Fruit fly (Drosophila melanogaster) whole organism, embryonic: ENCODE results near the gene CG4955.
A peak's percentile ranks its signal among the peaks of the same experiment; 100 is the strongest.

Source experiments
- Aef1 ChIP-seq: fragments of 200-800 bp; sonication (Bioruptor generic); IDR thresholded peaks from 3 replicates; pipeline ENCODE4 v1.3.6; 2022; ENCODE audit warnings: missing biosample characterization, missing genetic modification characterization
- BEAF-32 ChIP-seq: fragments of 200-800 bp; sonication (Bioruptor generic); optimal IDR thresholded peaks from 3 replicates; lab custom pipeline; 2017; ENCODE audit warnings: missing biosample characterization, missing genetic modification characterization, mild to moderate bottlenecking, moderate library complexity, missing genetic modification reagents
- BtbVII ChIP-seq: fragments of 200-800 bp; sonication (Bioruptor generic); optimal IDR thresholded peaks from 3 replicates; lab custom pipeline; 2017; ENCODE audit warnings: missing biosample characterization, mild to moderate bottlenecking, missing genetic modification characterization
- CG10274 ChIP-seq: fragments of 200-800 bp; sonication (Bioruptor generic); optimal IDR thresholded peaks from 3 replicates; lab custom pipeline; 2017; ENCODE audit warnings: missing biosample characterization, mild to moderate bottlenecking, missing genetic modification characterization
- CG10543 ChIP-seq: fragments of 200-800 bp; sonication (Bioruptor generic); optimal IDR thresholded peaks from 3 replicates; lab custom pipeline; 2017; ENCODE audit warnings: missing biosample characterization, mild to moderate bottlenecking, missing genetic modification characterization, moderate library complexity
- CG11398 ChIP-seq: fragments of 200-800 bp; sonication (Bioruptor generic); optimal IDR thresholded peaks from 2 replicates; lab custom pipeline; 2016; ENCODE audit warnings: missing biosample characterization, missing genetic modification characterization
- CG11723 ChIP-seq: fragments of 200-800 bp; sonication (Bioruptor generic); optimal IDR thresholded peaks from 2 replicates; lab custom pipeline; 2017; ENCODE audit warnings: missing biosample characterization, mild to moderate bottlenecking, missing genetic modification characterization
- CG12659 ChIP-seq: fragments of 200-800 bp; sonication (Bioruptor generic); optimal IDR thresholded peaks from 3 replicates; lab custom pipeline; 2017; ENCODE audit warnings: mild to moderate bottlenecking, missing biosample characterization, missing genetic modification reagents, missing genetic modification characterization
- CG12942 ChIP-seq: fragments of 200-800 bp; sonication (Bioruptor generic); optimal IDR thresholded peaks from 3 replicates; lab custom pipeline; 2016; ENCODE audit warnings: missing biosample characterization, missing genetic modification characterization
- CG13296 ChIP-seq: fragments of 200-800 bp; sonication (Bioruptor generic); optimal IDR thresholded peaks from 3 replicates; lab custom pipeline; 2018; ENCODE audit warnings: missing biosample characterization, mild to moderate bottlenecking, missing genetic modification characterization
- CG14667 ChIP-seq: fragments of 200-800 bp; sonication (Bioruptor generic); IDR thresholded peaks from 2 replicates; pipeline ENCODE4 v1.3.6; 2022; ENCODE audit warnings: missing biosample characterization, missing genetic modification characterization
- CG14710 ChIP-seq: fragments of 200-800 bp; sonication (Bioruptor generic); optimal IDR thresholded peaks from 3 replicates; lab custom pipeline; 2019; ENCODE audit warnings: missing biosample characterization, mild to moderate bottlenecking, missing genetic modification characterization, moderate library complexity
- CG17186 ChIP-seq: fragments of 200-800 bp; sonication (Bioruptor generic); optimal IDR thresholded peaks from 3 replicates; lab custom pipeline; 2017; ENCODE audit warnings: missing biosample characterization, missing genetic modification reagents, missing genetic modification characterization
- CG18619 ChIP-seq: fragments of 200-800 bp; sonication (Bioruptor generic); optimal IDR thresholded peaks from 3 replicates; lab custom pipeline; 2017; ENCODE audit warnings: missing biosample characterization, mild to moderate bottlenecking, missing genetic modification characterization
- CG2116 ChIP-seq: fragments of 200-800 bp; sonication (Bioruptor generic); optimal IDR thresholded peaks from 3 replicates; lab custom pipeline; 2018; ENCODE audit warnings: missing biosample characterization, mild to moderate bottlenecking, missing genetic modification characterization
- CG3407 ChIP-seq: fragments of 200-800 bp; sonication (Bioruptor generic); optimal IDR thresholded peaks from 2 replicates; lab custom pipeline; 2018; ENCODE audit warnings: missing biosample characterization, mild to moderate bottlenecking, missing genetic modification characterization
- CG3995 ChIP-seq: fragments of 200-800 bp; sonication (Bioruptor generic); optimal IDR thresholded peaks from 3 replicates; lab custom pipeline; 2016; ENCODE audit warnings: missing biosample characterization, missing genetic modification characterization
- CG6175 ChIP-seq: fragments of 200-800 bp; sonication (Bioruptor generic); IDR thresholded peaks from 3 replicates; pipeline ENCODE4 v1.3.6; 2022; ENCODE audit warnings: missing biosample characterization, missing genetic modification characterization
- CG7839 ChIP-seq: fragments of 200-800 bp; sonication (Bioruptor generic); optimal IDR thresholded peaks from 3 replicates; lab custom pipeline; 2018; ENCODE audit warnings: missing biosample characterization, mild to moderate bottlenecking, missing genetic modification characterization, moderate library complexity
- CG9932 ChIP-seq: fragments of 200-800 bp; sonication (Bioruptor generic); IDR thresholded peaks from 2 replicates; pipeline ENCODE4 v1.3.6; 2022; ENCODE audit warnings: missing biosample characterization, missing genetic modification characterization
- CTCF ChIP-seq: fragments of 200-800 bp; sonication (Bioruptor generic); optimal IDR thresholded peaks from 2 replicates; lab custom pipeline; 2017; ENCODE audit warnings: missing biosample characterization, mild to moderate bottlenecking, missing genetic modification characterization, moderate library complexity
- Dip3 ChIP-seq: fragments of 200-800 bp; sonication (Bioruptor generic); optimal IDR thresholded peaks from 3 replicates; lab custom pipeline; 2016; ENCODE audit warnings: missing biosample characterization, missing genetic modification characterization
- Eip74EF ChIP-seq, 2 experiments: fragments of 200-800 bp in 1 of 2; fragments of >200 bp in 1 of 2; sonication (Bioruptor generic) in 1 of 2; optimal IDR thresholded peaks; 2 replicates each; lab custom pipeline; 2017 to 2019; ENCODE audit warnings: missing biosample characterization in 2 of 2, missing genetic modification characterization in 2 of 2, mild to moderate bottlenecking in 1 of 2, moderate library complexity in 1 of 2
- H15 ChIP-seq: fragments of 200-800 bp; sonication (Bioruptor generic); IDR thresholded peaks from 3 replicates; pipeline ENCODE4 v1.3.6; 2022; ENCODE audit warnings: missing biosample characterization, missing genetic modification characterization
- Hr78 ChIP-seq, 2 experiments: fragments of 200-800 bp in 1 of 2; fragments of >200 bp in 1 of 2; sonication (Bioruptor generic) in 1 of 2; optimal IDR thresholded peaks; 2 replicates each; lab custom pipeline; 2017 to 2019; ENCODE audit warnings: missing biosample characterization in 2 of 2, missing genetic modification characterization in 2 of 2, mild to moderate bottlenecking in 1 of 2, moderate library complexity in 1 of 2
- Mad ChIP-seq: fragments of 200-800 bp; sonication (Bioruptor generic); optimal IDR thresholded peaks from 2 replicates; lab custom pipeline; 2016; ENCODE audit warnings: missing biosample characterization, missing genetic modification characterization
- Med ChIP-seq: fragments of 200-800 bp; sonication (Bioruptor generic); peaks from one replicate; lab custom pipeline; 2016; ENCODE audit warnings: missing biosample characterization, missing genetic modification characterization, mild to moderate bottlenecking, inconsistent platforms, moderate library complexity
- Mes4 ChIP-seq: fragments of 200-800 bp; sonication (Bioruptor generic); optimal IDR thresholded peaks from 2 replicates; lab custom pipeline; 2016; ENCODE audit warnings: missing biosample characterization, missing genetic modification characterization
- Mrtf ChIP-seq: fragments of 200-800 bp; sonication (Bioruptor generic); IDR thresholded peaks from 3 replicates; pipeline ENCODE4 v1.3.6; 2022; ENCODE audit warnings: missing biosample characterization, missing genetic modification characterization
- NFAT ChIP-seq: fragments of 200-800 bp; sonication (Bioruptor generic); IDR thresholded peaks from 2 replicates; pipeline ENCODE4 v1.3.6; 2022; ENCODE audit warnings: missing biosample characterization, missing genetic modification characterization
- Ptx1 ChIP-seq: fragments of 200-800 bp; sonication (Bioruptor generic); IDR thresholded peaks from 2 replicates; pipeline ENCODE4 v1.3.6; 2022; ENCODE audit warnings: missing biosample characterization, missing genetic modification characterization
- Side ChIP-seq: fragments of 200-800 bp; sonication (Bioruptor generic); optimal IDR thresholded peaks from 2 replicates; lab custom pipeline; 2016; ENCODE audit warnings: missing biosample characterization, missing genetic modification characterization
- btn ChIP-seq: fragments of 200-800 bp; sonication (Bioruptor generic); optimal IDR thresholded peaks from 2 replicates; lab custom pipeline; 2016; ENCODE audit warnings: missing biosample characterization, missing genetic modification characterization
- caup ChIP-seq: fragments of 200-800 bp; sonication (Bioruptor generic); optimal IDR thresholded peaks from 3 replicates; lab custom pipeline; 2017; ENCODE audit warnings: missing biosample characterization, mild to moderate bottlenecking, missing genetic modification characterization, moderate library complexity; ENCODE audit not compliant: severe bottlenecking
- dan ChIP-seq: fragments of 200-800 bp; sonication (Bioruptor generic); IDR thresholded peaks from 2 replicates; pipeline ENCODE4 v1.3.6; 2022; ENCODE audit warnings: missing biosample characterization, missing genetic modification characterization
- fd64A ChIP-seq: fragments of 200-800 bp; sonication (Bioruptor generic); optimal IDR thresholded peaks from 3 replicates; lab custom pipeline; 2018; ENCODE audit warnings: missing biosample characterization, mild to moderate bottlenecking, missing genetic modification characterization
- ftz-f1 ChIP-seq: fragments of 200-800 bp; sonication (Bioruptor generic); optimal IDR thresholded peaks from 2 replicates; lab custom pipeline; 2016; ENCODE audit warnings: missing biosample characterization, missing genetic modification characterization
- fu2 ChIP-seq: fragments of 200-800 bp; sonication (Bioruptor generic); optimal IDR thresholded peaks from 2 replicates; lab custom pipeline; 2016; ENCODE audit warnings: missing biosample characterization, missing genetic modification characterization
- gro ChIP-seq: fragments of 200-800 bp; sonication (Bioruptor generic); optimal IDR thresholded peaks from 2 replicates; lab custom pipeline; 2016; ENCODE audit warnings: missing biosample characterization, missing genetic modification characterization
- klu ChIP-seq: fragments of 200-800 bp; sonication (Bioruptor generic); IDR thresholded peaks from 2 replicates; pipeline ENCODE4 v1.3.6; 2022; ENCODE audit warnings: missing biosample characterization, missing genetic modification characterization
- nerfin-1 ChIP-seq: fragments of 200-800 bp; sonication (Bioruptor generic); optimal IDR thresholded peaks from 3 replicates; lab custom pipeline; 2019; ENCODE audit warnings: missing biosample characterization, mild to moderate bottlenecking, missing genetic modification characterization, moderate library complexity
- otp ChIP-seq: fragments of 200-800 bp; sonication (Bioruptor generic); IDR thresholded peaks from 3 replicates; pipeline ENCODE4, ENCODE4 v1.3.6; 2022; ENCODE audit warnings: missing biosample characterization, missing genetic modification characterization
- pnt ChIP-seq: fragments of 200-800 bp; sonication (Bioruptor generic); optimal IDR thresholded peaks from 3 replicates; lab custom pipeline; 2016; ENCODE audit warnings: missing biosample characterization, missing genetic modification characterization
- schlank ChIP-seq: fragments of 200-800 bp; sonication (Bioruptor generic); optimal IDR thresholded peaks from 2 replicates; lab custom pipeline; 2018; ENCODE audit warnings: missing biosample characterization, mild to moderate bottlenecking, missing genetic modification characterization
- sima ChIP-seq: fragments of 200-800 bp; sonication (Bioruptor generic); optimal IDR thresholded peaks from 2 replicates; lab custom pipeline; 2016; ENCODE audit warnings: missing biosample characterization, missing genetic modification characterization
- slbo ChIP-seq: fragments of 200-800 bp; sonication (Bioruptor generic); IDR thresholded peaks from 2 replicates; pipeline ENCODE4 v1.3.6; 2022; ENCODE audit warnings: missing biosample characterization, missing genetic modification characterization
- tna ChIP-seq: fragments of 200-800 bp; sonication (Bioruptor generic); IDR thresholded peaks from 2 replicates; pipeline ENCODE4 v1.3.6; 2022; ENCODE audit warnings: missing biosample characterization, missing genetic modification characterization; ENCODE audit not compliant: partially characterized antibody
- usp ChIP-seq: fragments of >200 bp; optimal IDR thresholded peaks from 2 replicates; lab custom pipeline; 2017; ENCODE audit warnings: missing biosample characterization, missing genetic modification characterization
- vvl ChIP-seq: fragments of 200-800 bp; sonication (Bioruptor generic); IDR thresholded peaks from 2 replicates; pipeline ENCODE4 v1.3.6; 2022; ENCODE audit warnings: missing biosample characterization, missing genetic modification characterization
- wdn ChIP-seq: fragments of 200-800 bp; sonication (Bioruptor generic); IDR thresholded peaks from 2 replicates; pipeline ENCODE4 v1.3.6; 2022; ENCODE audit warnings: missing biosample characterization, missing genetic modification characterization

The CG4955 gene

DNA sequence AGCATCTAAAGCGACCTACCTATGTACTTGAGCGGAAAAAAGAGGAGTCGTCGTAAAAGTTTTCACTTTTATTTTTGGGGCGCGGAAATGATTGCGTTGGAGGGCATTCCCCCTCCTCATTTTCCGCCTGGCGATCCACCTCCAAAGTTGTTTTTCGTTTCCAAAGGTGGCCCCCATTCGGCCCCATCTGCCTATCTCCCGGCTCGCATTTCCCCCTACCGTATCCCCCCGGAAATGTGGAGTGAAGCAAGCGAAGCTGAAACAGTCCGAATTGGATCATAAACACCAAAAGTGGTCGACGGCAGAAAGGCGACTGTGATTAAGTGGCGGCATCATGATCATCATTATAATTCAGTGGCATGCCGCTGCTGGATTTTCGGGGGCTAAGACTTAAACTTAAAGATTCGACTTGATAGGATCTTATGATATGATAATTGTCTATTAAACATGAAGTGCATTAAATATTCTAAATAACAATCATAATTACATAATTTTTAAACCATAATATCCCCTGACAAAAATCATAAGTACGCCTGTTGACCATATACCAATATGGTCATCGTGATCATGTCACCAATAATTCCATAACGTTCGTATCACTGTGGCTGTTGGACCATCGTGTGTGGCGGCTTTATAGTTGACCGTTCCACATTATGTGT is 42.4 kb downstream of the CG4955 start (continued):
- peak; percentile 79 for TF ChIP-seq vvl (GFP tag; lab: Robert Waterston, UW)
- TF ChIP-seq klu, result peak; percentile 62
- TF ChIP-seq CG6175 (GFP tag; lab: Robert Waterston, UW), result 0 out of 3 replicates have a peak, but pooled peaks have one; percentile 50
- TF ChIP-seq CG11398 (GFP tag; lab: Kevin White, UChicago), result peak; percentile 7
- TF ChIP-seq CG2116 (GFP tag; lab: Kevin White, UChicago), result no peak
- peak; percentile 51; the same call in 1 of the 3 replicates for TF ChIP-seq H15 (GFP tag; lab: Robert Waterston, UW)
- TF ChIP-seq slbo (GFP tag; lab: Robert Waterston, UW), result peak; percentile 82
- no peak for TF ChIP-seq usp (GFP tag; lab: Kevin White, UChicago)
- no peak for TF ChIP-seq CG3407 (GFP tag; lab: Kevin White, UChicago)
- no peak for TF ChIP-seq fu2 (GFP tag; lab: Kevin White, UChicago)
- peak; percentile 43 for TF ChIP-seq CG10543
- TF ChIP-seq Aef1, result peak; percentile 42; the same call in 2 of the 3 replicates
- no peak for TF ChIP-seq dan
- TF ChIP-seq NFAT (GFP tag; lab: Robert Waterston, UW), result peak; percentile 46; the same call in 1 of the 2 replicates
- TF ChIP-seq Med (GFP tag; lab: Kevin White, UChicago), result peak; percentile 88
- peak; percentile 56 for TF ChIP-seq Mad (GFP tag; lab: Kevin White, UChicago)
- peak; percentile 11 for TF ChIP-seq CG10274 (GFP tag; lab: Kevin White, UChicago)
- TF ChIP-seq Ptx1 (GFP tag; lab: Robert Waterston, UW), result peak; percentile 72
- peak; percentile 2 for TF ChIP-seq Mes4 (GFP tag; lab: Kevin White, UChicago)
- peak; percentile 33 for TF ChIP-seq schlank (tag; lab: Kevin White, UChicago)
- no peak for TF ChIP-seq BEAF-32
- TF ChIP-seq CG13296 (GFP tag; lab: Kevin White, UChicago), result peak; percentile 60
- TF ChIP-seq BtbVII (GFP tag; lab: Kevin White, UChicago), result peak; percentile 64
- peak; percentile 16 for TF ChIP-seq CG17186
- peak; percentile 44 for TF ChIP-seq CG11723 (GFP tag; lab: Kevin White, UChicago)
- TF ChIP-seq btn (GFP tag; lab: Kevin White, UChicago), result no peak
- TF ChIP-seq ftz-f1, result no peak
- TF ChIP-seq CG12659, result peak; percentile 75
- TF ChIP-seq CG3995 (GFP tag; lab: Kevin White, UChicago), result peak; percentile 16
- TF ChIP-seq caup (GFP tag; lab: Kevin White, UChicago), result peak; percentile 70
- peak; percentile 37; the same call in 1 of the 2 replicates for TF ChIP-seq CG14667 (GFP tag; lab: Robert Waterston, UW)
- peak; percentile 78 for TF ChIP-seq CG7839
- peak; percentile 63 for TF ChIP-seq CG12942 (GFP tag; lab: Kevin White, UChicago)
- peak; percentile 59 for TF ChIP-seq gro (GFP tag; lab: Kevin White, UChicago)
- TF ChIP-seq otp, result 0 out of 3 replicates have a peak, but pooled peaks have one; percentile 40
- TF ChIP-seq Eip74EF (GFP tag; optimal IDR thresholded peaks at IDR 0.05; lab: Kevin White, UChicago), result peak in 1 of 2 experiments; percentile 77
- no peak for TF ChIP-seq pnt
- peak in 1 of 2 experiments; percentile 36 for TF ChIP-seq Hr78 (GFP tag; optimal IDR thresholded peaks at IDR 0.05; lab: Kevin White, UChicago)
- TF ChIP-seq CG9932 (GFP tag; lab: Robert Waterston, UW), result peak; percentile 72
- 0 out of 3 replicates have a peak, but pooled peaks have one; percentile 26 for TF ChIP-seq Mrtf (GFP tag; lab: Robert Waterston, UW)
- peak; percentile 15 for TF ChIP-seq Side (GFP tag; lab: Kevin White, UChicago)
- TF ChIP-seq CG18619 (GFP tag; lab: Kevin White, UChicago), result peak; percentile 63
- peak; percentile 20 for TF ChIP-seq Dip3 (GFP tag; lab: Kevin White, UChicago)
- no peak for TF ChIP-seq sima
- TF ChIP-seq nerfin-1 (tag; lab: Kevin White, UChicago), result peak; percentile 56
- TF ChIP-seq fd64A, result peak; percentile 43
- TF ChIP-seq wdn, result peak; percentile 56
- TF ChIP-seq CG14710, result peak; percentile 36
- TF ChIP-seq CTCF (GFP tag; lab: Kevin White, UChicago), result no peak
- no peak for TF ChIP-seq tna
